Fruit fly (Drosophila melanogaster) whole organism, prepupa: ENCODE data around the gene E5.

Experiments
- Blimp-1 ChIP-seq: fragments of 200-800 bp; sonication (Bioruptor generic); optimal IDR thresholded peaks from 3 replicates; lab custom pipeline; 2017; ENCODE audit warnings: missing biosample characterization, missing genetic modification characterization, mild to moderate bottlenecking, moderate library complexity, missing genetic modification reagents
- CG10631 ChIP-seq: fragments of 200-800 bp; sonication (Bioruptor generic); optimal IDR thresholded peaks from 2 replicates; lab custom pipeline; 2016; ENCODE audit warnings: missing biosample characterization, missing genetic modification characterization
- CG11294 ChIP-seq: fragments of 200-800 bp; sonication (Bioruptor generic); IDR thresholded peaks from 2 replicates; pipeline ENCODE4 v1.3.6; 2022; ENCODE audit warnings: missing biosample characterization, missing genetic modification characterization
- CG11762 ChIP-seq: fragments of 200-800 bp; sonication (Bioruptor generic); optimal IDR thresholded peaks from 3 replicates; lab custom pipeline; 2016; ENCODE audit warnings: missing biosample characterization, missing genetic modification characterization; ENCODE audit not compliant: insufficient read depth
- CG11902 ChIP-seq: fragments of 200-800 bp; sonication (Bioruptor generic); optimal IDR thresholded peaks from 3 replicates; lab custom pipeline; 2016; ENCODE audit warnings: missing biosample characterization, missing genetic modification characterization
- CG15336 ChIP-seq: fragments of 200-800 bp; sonication (Bioruptor generic); IDR thresholded peaks from 2 replicates; pipeline ENCODE4 v1.3.6; 2022; ENCODE audit warnings: missing biosample characterization, missing genetic modification characterization
- CG16779 ChIP-seq: fragments of 200-800 bp; sonication (Bioruptor generic); optimal IDR thresholded peaks from 3 replicates; lab custom pipeline; 2017; ENCODE audit warnings: missing biosample characterization, mild to moderate bottlenecking, missing genetic modification characterization
- CG3032 ChIP-seq: fragments of 200-800 bp; optimal IDR thresholded peaks from 2 replicates; lab custom pipeline; 2019; ENCODE audit warnings: missing biosample characterization, mild to moderate bottlenecking, missing genetic modification characterization, moderate library complexity
- CG31627 ChIP-seq: fragments of 200-800 bp; sonication (Bioruptor generic); optimal IDR thresholded peaks from 3 replicates; lab custom pipeline; 2016; ENCODE audit warnings: missing biosample characterization, missing genetic modification characterization
- CG32006 ChIP-seq: fragments of 200-800 bp; sonication (Bioruptor generic); optimal IDR thresholded peaks from 3 replicates; lab custom pipeline; 2017; ENCODE audit warnings: missing biosample characterization, mild to moderate bottlenecking, missing genetic modification characterization
- CG34406 ChIP-seq: fragments of 200-800 bp; sonication (Bioruptor generic); optimal IDR thresholded peaks from 3 replicates; lab custom pipeline; 2016; ENCODE audit warnings: missing biosample characterization, missing genetic modification characterization
- CG3919 ChIP-seq: fragments of 200-800 bp; sonication (Bioruptor generic); optimal IDR thresholded peaks from 3 replicates; lab custom pipeline; 2016; ENCODE audit warnings: missing biosample characterization, missing genetic modification characterization
- CG4318 ChIP-seq: fragments of 200-800 bp; sonication (Bioruptor generic); optimal IDR thresholded peaks from 3 replicates; lab custom pipeline; 2017; ENCODE audit warnings: missing biosample characterization, mild to moderate bottlenecking, missing genetic modification characterization
- CG6163 ChIP-seq: fragments of 200-800 bp; sonication (Bioruptor generic); IDR thresholded peaks from 3 replicates; pipeline ENCODE4 v1.3.6; 2022; ENCODE audit warnings: missing biosample characterization, missing genetic modification characterization
- CG6276 ChIP-seq: fragments of 200-800 bp; sonication (Bioruptor generic); optimal IDR thresholded peaks from 2 replicates; lab custom pipeline; 2017; ENCODE audit warnings: missing biosample characterization, mild to moderate bottlenecking, missing genetic modification characterization
- CG6792 ChIP-seq: fragments of 200-800 bp; sonication (Bioruptor generic); optimal IDR thresholded peaks from 3 replicates; lab custom pipeline; 2016; ENCODE audit warnings: missing biosample characterization, missing genetic modification characterization
- CG6808 ChIP-seq: fragments of 200-800 bp; sonication (Bioruptor generic); optimal IDR thresholded peaks from 3 replicates; lab custom pipeline; 2017; ENCODE audit warnings: missing biosample characterization, missing genetic modification characterization, mild to moderate bottlenecking, moderate library complexity, missing genetic modification reagents
- CG6854 ChIP-seq: fragments of 200-800 bp; sonication (Bioruptor generic); optimal IDR thresholded peaks from 2 replicates; lab custom pipeline; 2017; ENCODE audit warnings: missing biosample characterization, mild to moderate bottlenecking, missing genetic modification characterization
- CG7368 ChIP-seq: fragments of 200-800 bp; sonication (Bioruptor generic); optimal IDR thresholded peaks from 3 replicates; lab custom pipeline; 2016; ENCODE audit warnings: missing biosample characterization, missing genetic modification characterization
- CG8119 ChIP-seq: fragments of 200-800 bp; sonication (Bioruptor generic); IDR thresholded peaks from 3 replicates; pipeline ENCODE4 v1.3.6; 2022; ENCODE audit warnings: missing biosample characterization, missing genetic modification characterization
- CG8319 ChIP-seq: fragments of 200-800 bp; sonication (Bioruptor generic); optimal IDR thresholded peaks from 3 replicates; lab custom pipeline; 2016; ENCODE audit warnings: missing biosample characterization, missing genetic modification characterization
- CG8632 ChIP-seq: fragments of 200-800 bp; sonication (Bioruptor generic); optimal IDR thresholded peaks from 3 replicates; lab custom pipeline; 2016; ENCODE audit warnings: missing biosample characterization, missing genetic modification characterization
- CG9139 ChIP-seq: fragments of 200-800 bp; sonication (Bioruptor generic); optimal IDR thresholded peaks from 3 replicates; lab custom pipeline; 2017; ENCODE audit warnings: missing biosample characterization, mild to moderate bottlenecking, missing genetic modification characterization
- Eip78C ChIP-seq: fragments of 200-800 bp; sonication (Bioruptor generic); peaks from one replicate; lab custom pipeline; 2016; ENCODE audit warnings: missing biosample characterization, missing genetic modification characterization
- Eip93F ChIP-seq: fragments of 200-800 bp; sonication (Bioruptor generic); optimal IDR thresholded peaks from 2 replicates; lab custom pipeline; 2016; ENCODE audit warnings: missing biosample characterization, mild to moderate bottlenecking, missing genetic modification characterization
- Ets21C ChIP-seq: fragments of 200-800 bp; sonication (Bioruptor generic); optimal IDR thresholded peaks from 3 replicates; lab custom pipeline; 2016; ENCODE audit warnings: missing biosample characterization, missing genetic modification characterization
- Gug ChIP-seq: fragments of 200-800 bp; sonication (Bioruptor generic); IDR thresholded peaks from 2 replicates; pipeline ENCODE4 v1.3.6; 2022; ENCODE audit warnings: missing biosample characterization, missing genetic modification characterization
- Hr38 ChIP-seq: sonication (Bioruptor generic); optimal IDR thresholded peaks from 2 replicates; lab custom pipeline; 2016; ENCODE audit warnings: missing biosample characterization, missing genetic modification characterization
- Lpt ChIP-seq: fragments of 200-800 bp; sonication (Bioruptor generic); optimal IDR thresholded peaks from 3 replicates; lab custom pipeline; 2016; ENCODE audit warnings: missing biosample characterization, missing genetic modification characterization
- Met ChIP-seq: fragments of 200-800 bp; sonication (Bioruptor generic); optimal IDR thresholded peaks from 3 replicates; lab custom pipeline; 2016; ENCODE audit warnings: missing biosample characterization, missing genetic modification characterization
- Smox ChIP-seq: fragments of 200-800 bp; sonication (Bioruptor generic); optimal IDR thresholded peaks from 3 replicates; lab custom pipeline; 2016; ENCODE audit warnings: missing biosample characterization, missing genetic modification characterization
- Sox102F ChIP-seq: fragments of 200-800 bp; sonication (Bioruptor generic); optimal IDR thresholded peaks from 2 replicates; lab custom pipeline; 2016; ENCODE audit warnings: missing biosample characterization, mild to moderate bottlenecking, missing genetic modification characterization
- Sox15 ChIP-seq: fragments of 200-800 bp; sonication (Bioruptor generic); optimal IDR thresholded peaks from 3 replicates; lab custom pipeline; 2016; ENCODE audit warnings: missing biosample characterization, missing genetic modification characterization
- achi ChIP-seq: fragments of 200-800 bp; sonication (Bioruptor generic); optimal IDR thresholded peaks from 3 replicates; lab custom pipeline; 2016; ENCODE audit warnings: missing biosample characterization, missing genetic modification characterization
- acj6 ChIP-seq: fragments of 200-800 bp; sonication (Bioruptor generic); optimal IDR thresholded peaks from 3 replicates; lab custom pipeline; 2016; ENCODE audit warnings: missing biosample characterization, missing genetic modification characterization
- cyc ChIP-seq: fragments of 200-800 bp; sonication (Bioruptor generic); optimal IDR thresholded peaks from 3 replicates; lab custom pipeline; 2016; ENCODE audit warnings: missing biosample characterization, missing genetic modification characterization
- eg ChIP-seq: fragments of 200-800 bp; sonication (Bioruptor generic); IDR thresholded peaks from 3 replicates; pipeline ENCODE4 v1.3.6; 2022; ENCODE audit warnings: missing biosample characterization, missing genetic modification characterization
- esn ChIP-seq: fragments of 200-800 bp; sonication (Bioruptor generic); optimal IDR thresholded peaks from 2 replicates; lab custom pipeline; 2016; ENCODE audit warnings: missing biosample characterization, mild to moderate bottlenecking, missing genetic modification characterization, moderate library complexity
- fd59A ChIP-seq: fragments of 200-800 bp; sonication (Bioruptor generic); optimal IDR thresholded peaks from 2 replicates; lab custom pipeline; 2017; ENCODE audit warnings: missing biosample characterization, mild to moderate bottlenecking, missing genetic modification characterization, missing genetic modification reagents
- fd85E ChIP-seq: fragments of 200-800 bp; sonication (Bioruptor generic); optimal IDR thresholded peaks from 3 replicates; lab custom pipeline; 2016; ENCODE audit warnings: missing biosample characterization, missing genetic modification characterization
- fkh ChIP-seq: fragments of 200-800 bp; sonication (Bioruptor generic); optimal IDR thresholded peaks from 3 replicates; lab custom pipeline; 2017; ENCODE audit warnings: missing biosample characterization, mild to moderate bottlenecking, missing genetic modification characterization, moderate library complexity
- pdm3 ChIP-seq: fragments of 200-800 bp; sonication (Bioruptor generic); optimal IDR thresholded peaks from 3 replicates; lab custom pipeline; 2016; ENCODE audit warnings: missing biosample characterization, missing genetic modification characterization
- salr ChIP-seq, 2 experiments: fragments of 200-800 bp; sonication (Bioruptor generic); optimal IDR thresholded peaks; 3 replicates each; lab custom pipeline; 2016 to 2018; ENCODE audit warnings: missing biosample characterization in 2 of 2, missing genetic modification characterization in 2 of 2, mild to moderate bottlenecking in 1 of 2
- spab ChIP-seq: fragments of 200-800 bp; sonication (Bioruptor generic); optimal IDR thresholded peaks from 2 replicates; lab custom pipeline; 2017; ENCODE audit warnings: missing biosample characterization, mild to moderate bottlenecking, missing genetic modification characterization, missing genetic modification reagents
- ss ChIP-seq, 2 experiments: fragments of 200-800 bp; sonication (Bioruptor generic); optimal IDR thresholded peaks; 2 replicates in 1 of 2; 3 replicates in 1 of 2; lab custom pipeline; 2017 to 2018; ENCODE audit warnings: mild to moderate bottlenecking in 2 of 2, missing biosample characterization in 2 of 2, missing genetic modification characterization in 2 of 2, moderate library complexity in 1 of 2
- svp ChIP-seq: fragments of 200-800 bp; sonication (Bioruptor generic); peaks from one replicate; lab custom pipeline; 2016; ENCODE audit warnings: missing biosample characterization, missing genetic modification characterization
- vri ChIP-seq: fragments of 200-800 bp; sonication (Bioruptor generic); optimal IDR thresholded peaks from 3 replicates; lab custom pipeline; 2016; ENCODE audit warnings: missing biosample characterization, mild to moderate bottlenecking, missing genetic modification characterization

E5 gene

dm6 chr3R:13843611-13844010 is 31.1 kb downstream of the E5 start (continued):
- TF ChIP-seq fkh (GFP tag; lab: Kevin White, UChicago) (no peak), acj6 (GFP tag; lab: Kevin White, UChicago) (peak; percentile 48), Blimp-1 (GFP tag; lab: Kevin White, UChicago) (no peak), fd85E (GFP tag; lab: Kevin White, UChicago) (no peak), pdm3 (GFP tag; lab: Kevin White, UChicago) (peak; percentile 29), CG7368 (GFP tag; lab: Kevin White, UChicago) (no peak), CG31627 (no peak), Eip78C (GFP tag; lab: Kevin White, UChicago) (peak; percentile 86), Smox (GFP tag; lab: Kevin White, UChicago) (peak; percentile 35), Sox15 (GFP tag; lab: Kevin White, UChicago) (no peak), Gug (GFP tag; lab: Robert Waterston, UW) (0 out of 2 replicates have a peak, but pooled peaks have one; percentile 41), ss (GFP tag; optimal IDR thresholded peaks at IDR 0.05; lab: Kevin White, UChicago) (no peak), CG4318 (GFP tag; lab: Kevin White, UChicago) (peak; percentile 4), CG11294 (0 out of 2 replicates have a peak, but pooled peaks have one; percentile 37)
- TF ChIP-seq, all 60 proteins: peak for 36

DNA sequence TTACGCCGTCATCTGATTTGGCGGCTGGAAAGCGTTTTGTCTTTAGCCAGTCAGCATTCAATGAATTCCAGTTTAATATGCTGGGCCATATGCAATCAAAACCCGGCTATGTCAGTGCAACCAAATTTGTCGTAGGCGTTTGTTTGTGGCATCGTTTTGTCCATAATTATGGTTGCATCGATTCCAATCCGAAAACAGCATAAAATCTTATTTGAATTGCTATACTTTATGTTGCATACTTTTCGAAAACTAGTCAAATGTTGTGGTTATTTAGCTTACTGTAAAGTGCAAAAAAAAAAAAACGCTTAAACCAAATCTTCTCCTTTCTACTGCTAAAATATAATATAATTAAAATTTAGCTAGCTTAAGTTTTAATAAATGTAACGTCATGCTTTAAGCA is 32.2 kb downstream of the E5 start:
- peak; percentile 1 for TF ChIP-seq Eip78C (GFP tag; lab: Kevin White, UChicago)
- no peak for TF ChIP-seq Gug (GFP tag; lab: Robert Waterston, UW)
- TF ChIP-seq svp (GFP tag; lab: Kevin White, UChicago), result no peak

DNA sequence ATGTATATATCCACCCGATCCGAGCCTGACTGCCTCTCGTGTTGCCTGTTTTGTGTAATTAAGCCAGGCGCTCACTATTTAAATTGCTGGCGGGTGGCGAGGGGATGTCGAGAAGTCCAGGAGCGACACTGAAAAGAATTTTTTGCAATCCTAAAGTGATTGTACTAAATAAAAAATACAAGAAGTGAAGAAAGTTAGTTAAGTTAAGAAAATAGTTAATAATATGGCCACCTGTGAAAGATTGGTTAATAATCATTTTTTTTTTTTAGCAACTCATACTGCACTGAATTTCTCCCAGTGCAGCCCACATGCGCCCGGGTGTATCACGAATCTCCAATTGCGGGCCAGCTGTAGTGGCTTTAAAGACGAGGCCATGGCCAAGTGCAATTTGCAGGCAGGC is 33.8 kb downstream of the E5 start:
- no peak for TF ChIP-seq CG6854 (GFP tag; lab: Kevin White, UChicago)
- no peak for TF ChIP-seq CG11294
- TF ChIP-seq vri (GFP tag; lab: Kevin White, UChicago), result peak; percentile 35
- TF ChIP-seq CG15336, result peak; percentile 65
- TF ChIP-seq CG11902 (GFP tag; lab: Kevin White, UChicago), result no peak
- TF ChIP-seq svp (GFP tag; lab: Kevin White, UChicago), result peak; percentile 83
- peak; percentile 72 for TF ChIP-seq eg (GFP tag; lab: Robert Waterston, UW)
- TF ChIP-seq Sox102F (GFP tag; lab: Kevin White, UChicago), result peak; percentile 41
- TF ChIP-seq Met, result peak; percentile 65
- TF ChIP-seq esn (GFP tag; lab: Kevin White, UChicago), result peak; percentile 62
- peak; percentile 38 for TF ChIP-seq cyc (GFP tag; lab: Kevin White, UChicago)
- peak; percentile 91 for TF ChIP-seq Eip78C (GFP tag; lab: Kevin White, UChicago)
- TF ChIP-seq CG9139 (GFP tag; lab: Kevin White, UChicago), result peak; percentile 51
- peak; percentile 69 for TF ChIP-seq CG3919 (GFP tag; lab: Kevin White, UChicago)
- no peak for TF ChIP-seq Eip93F (GFP tag; lab: Kevin White, UChicago)
- peak; percentile 22 for TF ChIP-seq CG34406 (GFP tag; lab: Kevin White, UChicago)
- TF ChIP-seq Hr38, result no peak
- peak; percentile 34 for TF ChIP-seq CG31627
- TF ChIP-seq CG32006 (GFP tag; lab: Kevin White, UChicago), result peak; percentile 57
- peak; percentile 68 for TF ChIP-seq CG8119
- TF ChIP-seq CG6276 (GFP tag; lab: Kevin White, UChicago), result no peak
- peak; percentile 56 for TF ChIP-seq spab (GFP tag; lab: Kevin White, UChicago)
- TF ChIP-seq CG6163 (GFP tag; lab: Robert Waterston, UW), result peak; percentile 84
- TF ChIP-seq CG8319 (GFP tag; lab: Kevin White, UChicago), result no peak
- TF ChIP-seq CG6792 (GFP tag; lab: Kevin White, UChicago), result peak; percentile 41
- peak; percentile 22 to 34 for TF ChIP-seq salr (GFP tag; optimal IDR thresholded peaks at IDR 0.05; lab: Kevin White, UChicago)
- peak; percentile 25 for TF ChIP-seq CG4318 (GFP tag; lab: Kevin White, UChicago)
- TF ChIP-seq Lpt, result no peak
- peak; percentile 13 for TF ChIP-seq Ets21C (GFP tag; lab: Kevin White, UChicago)
- no peak for TF ChIP-seq fd85E (GFP tag; lab: Kevin White, UChicago)
- 0 out of 2 replicates have a peak, but pooled peaks have one; percentile 32 for TF ChIP-seq Gug (GFP tag; lab: Robert Waterston, UW)
- TF ChIP-seq ss (GFP tag; optimal IDR thresholded peaks at IDR 0.05; lab: Kevin White, UChicago), result peak; percentile 82 to 84
- peak; percentile 65 for TF ChIP-seq fd59A (GFP tag; lab: Kevin White, UChicago)
- TF ChIP-seq CG8632 (GFP tag; lab: Kevin White, UChicago), result peak; percentile 48
- TF ChIP-seq achi (GFP tag; lab: Kevin White, UChicago), result peak; percentile 73
- no peak for TF ChIP-seq CG11762 (GFP tag; lab: Kevin White, UChicago)
- peak; percentile 63 for TF ChIP-seq CG3032
- peak; percentile 71 for TF ChIP-seq CG6808 (GFP tag; lab: Kevin White, UChicago)
- TF ChIP-seq CG10631 (GFP tag; lab: Kevin White, UChicago), result peak; percentile 68
- peak; percentile 7 for TF ChIP-seq CG16779 (tag; lab: Kevin White, UChicago)
